Fruit fly (Drosophila melanogaster): Measurements from ENCODE around the gene Rab27.

Rab27 gene

DNA sequence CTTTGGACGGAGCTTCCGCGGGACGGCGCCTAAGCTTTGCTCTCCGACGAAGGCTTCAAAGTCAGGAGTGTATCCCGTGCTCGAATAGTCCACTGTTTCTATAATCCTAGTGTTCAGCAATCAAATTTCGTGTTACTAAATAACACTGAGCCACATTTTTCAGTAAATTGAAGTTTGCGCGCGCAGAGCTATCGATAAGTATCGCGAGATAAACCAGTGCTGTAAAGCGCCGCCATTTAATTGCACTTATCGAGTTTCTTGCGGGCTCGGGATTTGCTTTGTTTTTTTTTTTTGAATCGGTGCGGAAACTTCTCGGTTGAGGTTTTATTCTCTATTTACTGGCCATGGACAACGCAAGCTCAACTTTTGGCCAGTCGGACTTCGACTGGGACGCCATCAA, at the start of gene Rab27, which contains the start of gene mei-38 (continued):
- TF ChIP-seq gfzf (GFP tag; optimal IDR thresholded peaks at IDR 0.05): peak; percentile 57
- no peak for TF ChIP-seq grau (tag; optimal IDR thresholded peaks at IDR 0.05)
- no peak for TF ChIP-seq Spps (tag; optimal IDR thresholded peaks at IDR 0.05)
- TF ChIP-seq Lpt (GFP tag; optimal IDR thresholded peaks at IDR 0.05): no peak
- TF ChIP-seq az2 (GFP tag; optimal IDR thresholded peaks at IDR 0.05): no peak
- TF ChIP-seq CG13287 (GFP tag; IDR thresholded peaks at IDR 0.05; ENCODE audit: partially characterized antibody): peak; percentile 80
- peak; percentile 22 for TF ChIP-seq Bdp1 (GFP tag; optimal IDR thresholded peaks at IDR 0.05)
- TF ChIP-seq CG15073 (GFP tag; optimal IDR thresholded peaks at IDR 0.05): no peak
- no peak for TF ChIP-seq hkb (optimal IDR thresholded peaks at IDR 0.05)
- TF ChIP-seq hkb (GFP tag; IDR thresholded peaks at IDR 0.05): no peak
- peak; percentile 67 for TF ChIP-seq MBD-R2 (GFP tag; IDR thresholded peaks at IDR 0.05)
- peak; percentile 9 for TF ChIP-seq Fer1 (GFP tag; optimal IDR thresholded peaks at IDR 0.05)
- no peak for TF ChIP-seq Vsx1 (GFP tag; optimal IDR thresholded peaks at IDR 0.05)
- TF ChIP-seq CG11398 (GFP tag; optimal IDR thresholded peaks at IDR 0.05): no peak
- no peak for TF ChIP-seq fd64A (GFP tag; optimal IDR thresholded peaks at IDR 0.05)
- no peak for TF ChIP-seq CG3838 (GFP tag; optimal IDR thresholded peaks at IDR 0.05)
- no peak for TF ChIP-seq bigmax (GFP tag; optimal IDR thresholded peaks at IDR 0.05)
- no peak for TF ChIP-seq toy (GFP tag; IDR thresholded peaks at IDR 0.05)
- TF ChIP-seq NC2α (GFP tag; optimal IDR thresholded peaks at IDR 0.05): no peak
- TF ChIP-seq CG1024 (GFP tag; IDR thresholded peaks at IDR 0.05): no peak
- TF ChIP-seq sob (GFP tag; IDR thresholded peaks at IDR 0.05): peak; percentile 61; the same call in 1 of the 2 replicates
- no peak for TF ChIP-seq CG3065 (GFP tag; optimal IDR thresholded peaks at IDR 0.05)
- peak; percentile 4 for TF ChIP-seq lbe (GFP tag; optimal IDR thresholded peaks at IDR 0.05)
- TF ChIP-seq CG10321 (GFP tag; IDR thresholded peaks at IDR 0.05): peak; percentile 47; the same call in 1 of the 2 replicates
- TF ChIP-seq D19B (GFP tag; optimal IDR thresholded peaks at IDR 0.05): no peak
- peak; percentile 19 for TF ChIP-seq CG30403 (GFP tag; optimal IDR thresholded peaks at IDR 0.05)
- TF ChIP-seq CG10366 (GFP tag; IDR thresholded peaks at IDR 0.05): no peak
- TF ChIP-seq CG8359 (GFP tag; optimal IDR thresholded peaks at IDR 0.05; ENCODE audit: borderline replicate concordance): no peak
- TF ChIP-seq vnd (GFP tag; IDR thresholded peaks at IDR 0.05; ENCODE audit: partially characterized antibody): 0 out of 3 replicates have a peak, but pooled peaks have one; percentile 45
- no peak for TF ChIP-seq CG31365 (tag; optimal IDR thresholded peaks at IDR 0.05)
- TF ChIP-seq Taf1 (GFP tag; IDR thresholded peaks at IDR 0.05): no peak
- TF ChIP-seq CG11093 (GFP tag; IDR thresholded peaks at IDR 0.05): no peak
- TF ChIP-seq CTCF (GFP tag; optimal IDR thresholded peaks at IDR 0.05): no peak
- no peak for TF ChIP-seq CG12769 (tag; optimal IDR thresholded peaks at IDR 0.05)
- no peak for TF ChIP-seq trh (GFP tag; optimal IDR thresholded peaks at IDR 0.05)
- no peak for TF ChIP-seq GATAe (GFP tag; conservative IDR thresholded peaks at IDR 0.05)
- no peak for TF ChIP-seq Hr39 (optimal IDR thresholded peaks at IDR 0.05)
- peak; percentile 73 for TF ChIP-seq CG16813 (GFP tag; IDR thresholded peaks at IDR 0.05; ENCODE audit: partially characterized antibody)
- TF ChIP-seq Hsf (GFP tag; optimal IDR thresholded peaks at IDR 0.05): no peak
- peak; percentile 20 for TF ChIP-seq vfl (GFP tag; optimal IDR thresholded peaks at IDR 0.05)
- TF ChIP-seq CG12391 (tag; optimal IDR thresholded peaks at IDR 0.05): no peak
- peak; percentile 34 for TF ChIP-seq HmgD (GFP tag; optimal IDR thresholded peaks at IDR 0.05)
- TF ChIP-seq row (GFP tag; IDR thresholded peaks at IDR 0.05): peak; percentile 8; the same call in 1 of the 3 replicates
- TF ChIP-seq dan (GFP tag; IDR thresholded peaks at IDR 0.05): no peak
- no peak for TF ChIP-seq CG11695 (GFP tag; IDR thresholded peaks at IDR 0.05)
- peak; percentile 62; the same call in 2 of the 3 replicates for TF ChIP-seq HLH4C (GFP tag; IDR thresholded peaks at IDR 0.05; ENCODE audit: partially characterized antibody)
- no peak for TF ChIP-seq ssp (GFP tag; IDR thresholded peaks at IDR 0.05)
- TF ChIP-seq eyg (GFP tag; optimal IDR thresholded peaks at IDR 0.05): no peak
- TF ChIP-seq Ets65A (GFP tag): peak; percentile 70
- TF ChIP-seq CG10565 (GFP tag; optimal IDR thresholded peaks at IDR 0.05): no peak
- no peak for TF ChIP-seq Gug (GFP tag; IDR thresholded peaks at IDR 0.05)
- no peak for TF ChIP-seq CG18011 (GFP tag; optimal IDR thresholded peaks at IDR 0.05)
- TF ChIP-seq sug (tag; optimal IDR thresholded peaks at IDR 0.05): no peak
- TF ChIP-seq Nf-YA (GFP tag; IDR thresholded peaks at IDR 0.05): no peak

Data from whole organism, embryonic.